Worm (Caenorhabditis elegans): ENCODE results near the gene gdh-1.
A peak's percentile ranks its signal among the peaks of the same experiment; 100 is the strongest.

DNA sequence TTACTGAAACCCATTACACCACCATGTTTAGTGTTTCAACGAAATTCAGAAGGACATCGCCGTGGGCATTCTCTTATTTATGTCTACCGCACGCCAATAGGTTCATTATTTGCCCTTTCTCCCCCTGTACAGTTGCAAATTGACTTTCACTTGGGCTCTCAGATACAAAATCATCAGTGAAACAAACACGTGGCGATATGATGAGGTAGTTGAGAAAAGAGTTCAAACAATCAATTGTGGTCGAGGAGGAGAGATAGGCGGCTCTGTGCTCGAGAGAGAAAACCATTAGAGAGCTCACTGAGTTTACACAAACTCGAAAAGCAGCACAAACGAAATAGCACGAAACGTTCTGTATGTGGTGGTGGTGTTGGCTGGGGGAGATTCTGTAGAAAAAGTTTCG, 4.0 kb downstream of the gdh-1 start:
- TF ChIP-seq hlh-17 (GFP tag; optimal IDR thresholded peaks at IDR 0.05; ENCODE audit: borderline replicate concordance) (no peak), nhr-237 (tag; optimal IDR thresholded peaks at IDR 0.05) (no peak), elt-2 (tag; optimal IDR thresholded peaks at IDR 0.05) (no peak), nhr-28 (tag; optimal IDR thresholded peaks at IDR 0.05) (no peak), nhr-77 (tag; optimal IDR thresholded peaks at IDR 0.05) (peak; percentile 80)

Data from whole organism, L1 larva.